Worm (Caenorhabditis elegans) whole organism, midembryonic: Measurements from ENCODE around the gene R11E3.1.

ENCODE experiments used
- T22C8.4 ChIP-seq: fragments of 200-800 bp; sonication (Bioruptor generic); IDR thresholded peaks from 2 replicates; pipeline ENCODE4 v1.3.6; 2022; ENCODE audit warnings: missing genetic modification characterization, missing compliant biosample characterization
- cog-1 ChIP-seq: sonication (generic microtip); optimal IDR thresholded peaks from 2 replicates; lab custom pipeline; 2016; ENCODE audit warnings: missing genetic modification characterization, missing compliant biosample characterization
- flt-1 ChIP-seq: fragments of 200-800 bp; sonication (Bioruptor generic); IDR thresholded peaks from 2 replicates; pipeline ENCODE4 v1.3.6; 2022; ENCODE audit warnings: missing genetic modification characterization, missing compliant biosample characterization
- klf-2 ChIP-seq: fragments of 200-800 bp; sonication (Bioruptor generic); conservative IDR thresholded peaks from 2 replicates; pipeline ENCODE4 v1.3.6; 2022; ENCODE audit warnings: missing genetic modification reagents, missing genetic modification characterization, missing compliant biosample characterization
- ref-1 ChIP-seq: fragments of 200-800 bp; sonication (Bioruptor generic); conservative IDR thresholded peaks from 2 replicates; pipeline ENCODE4 v1.3.6; 2022; ENCODE audit warnings: missing genetic modification reagents, missing genetic modification characterization, missing compliant biosample characterization
- tab-1 ChIP-seq: fragments of 200-800 bp; sonication (Bioruptor generic); IDR thresholded peaks from 2 replicates; pipeline ENCODE4 v1.3.6; 2022; ENCODE audit warnings: missing genetic modification characterization, missing compliant biosample characterization
- ztf-23 ChIP-seq: fragments of 200-800 bp; sonication (Bioruptor generic); IDR thresholded peaks from 2 replicates; pipeline ENCODE4 v1.3.6; 2022; ENCODE audit warnings: missing genetic modification reagents, missing genetic modification characterization, missing compliant biosample characterization
- ztf-29 ChIP-seq: fragments of 200-800 bp; sonication (Bioruptor generic); IDR thresholded peaks from 2 replicates; pipeline ENCODE4 v1.3.6; 2022; ENCODE audit warnings: missing genetic modification reagents, missing genetic modification characterization, missing compliant biosample characterization

DNA sequence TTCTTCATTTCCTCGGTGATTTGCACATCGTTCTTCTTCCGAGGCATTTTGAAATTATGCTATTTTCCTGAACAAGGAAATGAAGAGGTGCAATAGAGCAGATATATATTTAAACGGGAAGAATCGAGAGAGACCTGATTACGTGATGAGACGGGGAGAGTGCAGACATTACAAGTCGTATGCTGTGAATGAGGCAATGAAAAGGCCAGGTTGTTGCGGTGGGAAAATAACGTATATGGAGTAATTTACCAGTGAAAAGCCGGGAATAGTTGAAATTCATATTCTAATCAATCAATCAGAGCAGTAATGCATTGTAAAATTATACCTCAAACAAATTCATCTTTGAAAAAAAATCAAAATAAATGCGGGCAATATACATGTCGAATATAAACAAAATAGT, 30.9 kb upstream of the R11E3.1 start, which contains the start of gene Y17G9B.8:
- TF ChIP-seq ztf-29 (no peak), T22C8.4 (GFP tag; lab: Robert Waterston, UW) (no peak), klf-2 (no peak), cog-1 (no peak), tab-1 (GFP tag; lab: Robert Waterston, UW) (no peak), ztf-23 (GFP tag; lab: Robert Waterston, UW) (no peak), ref-1 (GFP tag; lab: Robert Waterston, UW) (no peak), flt-1 (no peak)
